Worm (Caenorhabditis elegans) whole organism, L1 larva: ENCODE results near the gene twk-2.
A peak's percentile ranks its signal among the peaks of the same experiment; 100 is the strongest.

Source experiments
- dpl-1 ChIP-seq, 3 experiments: fragments of 150-350 bp in 2 of 3; sonication (generic microtip) in 1 of 3; optimal IDR thresholded peaks; 2 replicates each; lab custom pipeline; 2014 to 2017; ENCODE audit warnings: missing biosample characterization in 3 of 3, missing genetic modification characterization in 3 of 3, missing genetic modification reagents in 3 of 3
- efl-1 ChIP-seq, 4 experiments: fragments of 150-350 bp; optimal IDR thresholded peaks in 3 of 4; peaks in 1 of 4; 1 replicate in 1 of 4; 2 replicates in 3 of 4; lab custom pipeline; 2014; ENCODE audit warnings: missing biosample characterization in 2 of 4, missing genetic modification characterization in 2 of 4, missing genetic modification reagents in 2 of 4
- lin-13 ChIP-seq: fragments of 150-350 bp; optimal IDR thresholded peaks from 2 replicates; lab custom pipeline; 2014; ENCODE audit warnings: missing biosample characterization, missing genetic modification reagents, missing genetic modification characterization
- lin-39 ChIP-seq: fragments of 150-350 bp; optimal IDR thresholded peaks from 2 replicates; lab custom pipeline; 2014; ENCODE audit warnings: missing biosample characterization, missing genetic modification reagents, missing genetic modification characterization
- pqm-1 ChIP-seq: sonication (generic microtip); optimal IDR thresholded peaks from 3 replicates; lab custom pipeline; 2017; ENCODE audit warnings: missing biosample characterization, missing genetic modification characterization

- TF ChIP-seq dpl-1 (GFP tag; optimal IDR thresholded peaks at IDR 0.05; lab: Kevin White, UChicago) (peak in 1 of 3 experiments; percentile 12), lin-13 (GFP tag; lab: Kevin White, UChicago) (no peak), lin-39 (tag; lab: Kevin White, UChicago) (no peak), pqm-1 (no peak), efl-1 (optimal IDR thresholded peaks at IDR 0.05; lab: Kevin White, UChicago) (no peak), efl-1 (GFP tag; optimal IDR thresholded peaks at IDR 0.05 in 1 of 2; lab: Kevin White, UChicago) (no peak)
These were observed 60.4 kb downstream of the twk-2 start, which contains the start of gene mlt-7 for ce11 chrII:4392526-4393057.
